Fruit fly (Drosophila melanogaster) whole organism, embryonic: ENCODE data around the gene fkh.

Source experiments
- Blimp-1 ChIP-seq: fragments of 200-800 bp; sonication (Bioruptor generic); optimal IDR thresholded peaks from 3 replicates; lab custom pipeline; 2018; ENCODE audit warnings: missing biosample characterization, missing genetic modification characterization, mild to moderate bottlenecking, moderate library complexity, missing genetic modification reagents
- BtbVII ChIP-seq: fragments of 200-800 bp; sonication (Bioruptor generic); optimal IDR thresholded peaks from 3 replicates; lab custom pipeline; 2017; ENCODE audit warnings: missing biosample characterization, mild to moderate bottlenecking, missing genetic modification characterization
- CG10209 ChIP-seq: fragments of 200-800 bp; sonication (Bioruptor generic); optimal IDR thresholded peaks from 3 replicates; lab custom pipeline; 2017; ENCODE audit warnings: missing biosample characterization, mild to moderate bottlenecking, missing genetic modification characterization, missing genetic modification reagents
- CG11504 ChIP-seq: fragments of 200-800 bp; sonication (Bioruptor generic); optimal IDR thresholded peaks from 3 replicates; lab custom pipeline; 2019; ENCODE audit warnings: missing biosample characterization, mild to moderate bottlenecking, missing genetic modification characterization, moderate library complexity
- CG13424 ChIP-seq: fragments of 200-800 bp; sonication (Bioruptor generic); optimal IDR thresholded peaks from 2 replicates; lab custom pipeline; 2019; ENCODE audit warnings: missing biosample characterization, mild to moderate bottlenecking, missing genetic modification characterization, moderate library complexity
- CG14860 ChIP-seq: fragments of 200-800 bp; sonication (Bioruptor generic); IDR thresholded peaks from 3 replicates; pipeline ENCODE4 v1.3.6; 2022; ENCODE audit warnings: missing biosample characterization, missing genetic modification characterization; ENCODE audit not compliant: partially characterized antibody
- CG15011 ChIP-seq: fragments of 200-800 bp; sonication (Bioruptor generic); optimal IDR thresholded peaks from 3 replicates; lab custom pipeline; 2018; ENCODE audit warnings: missing biosample characterization, mild to moderate bottlenecking, missing genetic modification characterization
- CG15696 ChIP-seq: fragments of 200-800 bp; sonication (Bioruptor generic); optimal IDR thresholded peaks from 2 replicates; lab custom pipeline; 2019; ENCODE audit warnings: missing biosample characterization, mild to moderate bottlenecking, missing genetic modification characterization, moderate library complexity
- CG17385 ChIP-seq: fragments of 200-800 bp; sonication (Bioruptor generic); optimal IDR thresholded peaks from 3 replicates; lab custom pipeline; 2018; ENCODE audit warnings: missing biosample characterization, mild to moderate bottlenecking, missing genetic modification characterization
- CG17568 ChIP-seq: fragments of 200-800 bp; sonication (Bioruptor generic); optimal IDR thresholded peaks from 2 replicates; lab custom pipeline; 2018; ENCODE audit warnings: missing biosample characterization, mild to moderate bottlenecking, missing genetic modification characterization, moderate library complexity
- CG2678 ChIP-seq: fragments of 200-800 bp; sonication (Bioruptor generic); optimal IDR thresholded peaks from 3 replicates; lab custom pipeline; 2019; ENCODE audit warnings: missing biosample characterization, mild to moderate bottlenecking, missing genetic modification characterization, moderate library complexity
- CG6175 ChIP-seq: fragments of 200-800 bp; sonication (Bioruptor generic); IDR thresholded peaks from 3 replicates; pipeline ENCODE4 v1.3.6; 2022; ENCODE audit warnings: missing biosample characterization, missing genetic modification characterization
- CG6813 ChIP-seq: fragments of 200-800 bp; sonication (Bioruptor generic); optimal IDR thresholded peaks from 2 replicates; lab custom pipeline; 2017; ENCODE audit warnings: missing biosample characterization, missing genetic modification characterization, mild to moderate bottlenecking, moderate library complexity, missing genetic modification reagents
- CG7745 ChIP-seq: fragments of 200-800 bp; sonication (Bioruptor generic); optimal IDR thresholded peaks from 2 replicates; lab custom pipeline; 2018; ENCODE audit warnings: missing biosample characterization, mild to moderate bottlenecking, missing genetic modification characterization, moderate library complexity
- CG8290 ChIP-seq, 3 experiments: fragments of 200-800 bp; sonication (Bioruptor generic); optimal IDR thresholded peaks; 2 replicates each; lab custom pipeline; 2016 to 2019; ENCODE audit warnings: missing biosample characterization in 3 of 3, missing genetic modification characterization in 3 of 3, mild to moderate bottlenecking in 2 of 3, moderate library complexity in 1 of 3
- CG8924 ChIP-seq: fragments of 200-800 bp; optimal IDR thresholded peaks from 3 replicates; lab custom pipeline; 2019; ENCODE audit warnings: missing biosample characterization, mild to moderate bottlenecking, missing genetic modification characterization, moderate library complexity
- CG9797 ChIP-seq: fragments of 200-800 bp; sonication (Bioruptor generic); optimal IDR thresholded peaks from 3 replicates; lab custom pipeline; 2018; ENCODE audit warnings: missing biosample characterization, mild to moderate bottlenecking, missing genetic modification characterization
- D ChIP-seq, 2 experiments: fragments of 200-800 bp in 1 of 2; fragments of >200 bp in 1 of 2; sonication (Bioruptor generic) in 1 of 2; optimal IDR thresholded peaks; 2 replicates in 1 of 2; 3 replicates in 1 of 2; lab custom pipeline; 2017; ENCODE audit warnings: mild to moderate bottlenecking in 1 of 2, missing biosample characterization in 1 of 2, missing genetic modification characterization in 1 of 2, missing genetic modification reagents in 1 of 2
- Dip3 ChIP-seq: fragments of 200-800 bp; sonication (Bioruptor generic); optimal IDR thresholded peaks from 3 replicates; lab custom pipeline; 2016; ENCODE audit warnings: missing biosample characterization, missing genetic modification characterization
- Doc2 ChIP-seq: fragments of 200-800 bp; sonication (Bioruptor generic); IDR thresholded peaks from 2 replicates; pipeline ENCODE4 v1.3.6; 2022; ENCODE audit warnings: missing biosample characterization, missing genetic modification characterization
- Kr ChIP-seq: fragments of 200-800 bp; sonication (Bioruptor generic); optimal IDR thresholded peaks from 2 replicates; lab custom pipeline; 2017; ENCODE audit warnings: missing biosample characterization, mild to moderate bottlenecking, missing genetic modification characterization
- Lim3 ChIP-seq: fragments of 200-800 bp; sonication (Bioruptor generic); IDR thresholded peaks from 2 replicates; pipeline ENCODE4 v1.3.6; 2022; ENCODE audit warnings: missing biosample characterization, missing genetic modification characterization
- MBD-R2 ChIP-seq: fragments of 200-800 bp; sonication (Bioruptor generic); IDR thresholded peaks from 2 replicates; pipeline ENCODE4 v1.3.6; 2022; ENCODE audit warnings: missing biosample characterization, missing genetic modification characterization
- Med ChIP-seq: fragments of 200-800 bp; sonication (Bioruptor generic); peaks from one replicate; lab custom pipeline; 2016; ENCODE audit warnings: missing biosample characterization, missing genetic modification characterization, mild to moderate bottlenecking, inconsistent platforms, moderate library complexity
- Myb ChIP-seq: fragments of 200-800 bp; sonication (Bioruptor generic); optimal IDR thresholded peaks from 2 replicates; lab custom pipeline; 2016; ENCODE audit warnings: missing biosample characterization, missing genetic modification characterization
- Nf-YA ChIP-seq: fragments of 200-800 bp; sonication (Bioruptor generic); IDR thresholded peaks from 2 replicates; pipeline ENCODE4 v1.3.6; 2022; ENCODE audit warnings: missing biosample characterization, missing genetic modification characterization
- Oli ChIP-seq: fragments of 200-800 bp; sonication (Bioruptor generic); optimal IDR thresholded peaks from 2 replicates; lab custom pipeline; 2018; ENCODE audit warnings: missing biosample characterization, mild to moderate bottlenecking, missing genetic modification characterization, moderate library complexity
- PHDP ChIP-seq: fragments of 200-800 bp; sonication (Bioruptor generic); optimal IDR thresholded peaks from 3 replicates; lab custom pipeline; 2018; ENCODE audit warnings: missing biosample characterization, mild to moderate bottlenecking, missing genetic modification characterization, moderate library complexity
- Sox100B ChIP-seq: fragments of 200-800 bp; sonication (Bioruptor generic); optimal IDR thresholded peaks from 3 replicates; lab custom pipeline; 2018; ENCODE audit warnings: missing biosample characterization, mild to moderate bottlenecking, missing genetic modification characterization
- Usf ChIP-seq: fragments of 200-800 bp; sonication (Bioruptor generic); optimal IDR thresholded peaks from 2 replicates; lab custom pipeline; 2017; ENCODE audit warnings: missing genotype, missing biosample characterization, missing genetic modification characterization
- YL-1 ChIP-seq: fragments of 200-800 bp; sonication (Bioruptor generic); optimal IDR thresholded peaks from 3 replicates; lab custom pipeline; 2017; ENCODE audit warnings: missing biosample characterization, mild to moderate bottlenecking, missing genetic modification characterization
- ci ChIP-seq: fragments of 200-800 bp; sonication (Bioruptor generic); IDR thresholded peaks from 3 replicates; pipeline ENCODE4 v1.3.6; 2022; ENCODE audit warnings: missing biosample characterization, missing genetic modification characterization
- eyg ChIP-seq: fragments of 200-800 bp; sonication (Bioruptor generic); optimal IDR thresholded peaks from 3 replicates; lab custom pipeline; 2016; ENCODE audit warnings: missing biosample characterization, missing genetic modification characterization
- ftz-f1 ChIP-seq: fragments of 200-800 bp; sonication (Bioruptor generic); optimal IDR thresholded peaks from 2 replicates; lab custom pipeline; 2016; ENCODE audit warnings: missing biosample characterization, missing genetic modification characterization
- gem ChIP-seq: fragments of 200-800 bp; sonication (Bioruptor generic); optimal IDR thresholded peaks from 2 replicates; lab custom pipeline; 2019; ENCODE audit warnings: missing biosample characterization, mild to moderate bottlenecking, missing genetic modification characterization, moderate library complexity
- ken ChIP-seq: fragments of 200-800 bp; sonication (Bioruptor generic); IDR thresholded peaks from 3 replicates; pipeline ENCODE4 v1.3.6; 2022; ENCODE audit warnings: missing biosample characterization, missing genetic modification characterization
- klu ChIP-seq: fragments of 200-800 bp; sonication (Bioruptor generic); IDR thresholded peaks from 2 replicates; pipeline ENCODE4 v1.3.6; 2022; ENCODE audit warnings: missing biosample characterization, missing genetic modification characterization
- kni ChIP-seq: fragments of 200-800 bp; sonication (Bioruptor generic); optimal IDR thresholded peaks from 3 replicates; lab custom pipeline; 2017; ENCODE audit warnings: mild to moderate bottlenecking, missing biosample characterization, missing genetic modification reagents, missing genetic modification characterization
- lola ChIP-seq, 3 experiments: fragments of >200 bp in 2 of 3; fragments of 200-800 bp in 1 of 3; sonication (Bioruptor generic) in 1 of 3; optimal IDR thresholded peaks; 2 replicates each; lab custom pipeline; 2017 to 2019; ENCODE audit warnings: missing biosample characterization in 3 of 3, missing genetic modification characterization in 3 of 3, mild to moderate bottlenecking in 1 of 3, moderate library complexity in 1 of 3
- nau ChIP-seq: fragments of 200-800 bp; sonication (Bioruptor generic); optimal IDR thresholded peaks from 3 replicates; lab custom pipeline; 2017; ENCODE audit warnings: missing biosample characterization, mild to moderate bottlenecking, missing genetic modification characterization, missing genetic modification reagents
- org-1 ChIP-seq: fragments of 200-800 bp; sonication (Bioruptor generic); optimal IDR thresholded peaks from 2 replicates; lab custom pipeline; 2017; ENCODE audit warnings: missing biosample characterization, missing genetic modification characterization
- sens ChIP-seq: fragments of 200-800 bp; sonication (Bioruptor generic); peaks from one replicate; lab custom pipeline; 2016; ENCODE audit warnings: missing biosample characterization, missing genetic modification characterization
- so ChIP-seq: fragments of 200-800 bp; sonication (Bioruptor generic); IDR thresholded peaks from 3 replicates; pipeline ENCODE4 v1.3.6; 2022; ENCODE audit warnings: missing biosample characterization, missing genetic modification characterization
- stwl ChIP-seq: fragments of 200-800 bp; sonication (Bioruptor generic); optimal IDR thresholded peaks from 3 replicates; lab custom pipeline; 2018; ENCODE audit warnings: missing biosample characterization, mild to moderate bottlenecking, missing genetic modification characterization, moderate library complexity
- tll ChIP-seq, 2 experiments: fragments of 200-800 bp in 1 of 2; fragments of >200 bp in 1 of 2; sonication (Bioruptor generic) in 1 of 2; optimal IDR thresholded peaks; 2 replicates each; lab custom pipeline; 2017 to 2019; ENCODE audit warnings: missing biosample characterization in 2 of 2, missing genetic modification characterization in 2 of 2, mild to moderate bottlenecking in 1 of 2, moderate library complexity in 1 of 2
- tna ChIP-seq: fragments of 200-800 bp; sonication (Bioruptor generic); IDR thresholded peaks from 2 replicates; pipeline ENCODE4 v1.3.6; 2022; ENCODE audit warnings: missing biosample characterization, missing genetic modification characterization; ENCODE audit not compliant: partially characterized antibody
- unpg ChIP-seq: fragments of 200-800 bp; sonication (Bioruptor generic); optimal IDR thresholded peaks from 3 replicates; lab custom pipeline; 2018; ENCODE audit warnings: missing biosample characterization, mild to moderate bottlenecking, missing genetic modification characterization, moderate library complexity
- zfh1 ChIP-seq: fragments of 200-800 bp; sonication (Bioruptor generic); IDR thresholded peaks from 3 replicates; pipeline ENCODE4 v1.3.6; 2022; ENCODE audit warnings: missing biosample characterization, missing genetic modification characterization

fkh gene

DNA sequence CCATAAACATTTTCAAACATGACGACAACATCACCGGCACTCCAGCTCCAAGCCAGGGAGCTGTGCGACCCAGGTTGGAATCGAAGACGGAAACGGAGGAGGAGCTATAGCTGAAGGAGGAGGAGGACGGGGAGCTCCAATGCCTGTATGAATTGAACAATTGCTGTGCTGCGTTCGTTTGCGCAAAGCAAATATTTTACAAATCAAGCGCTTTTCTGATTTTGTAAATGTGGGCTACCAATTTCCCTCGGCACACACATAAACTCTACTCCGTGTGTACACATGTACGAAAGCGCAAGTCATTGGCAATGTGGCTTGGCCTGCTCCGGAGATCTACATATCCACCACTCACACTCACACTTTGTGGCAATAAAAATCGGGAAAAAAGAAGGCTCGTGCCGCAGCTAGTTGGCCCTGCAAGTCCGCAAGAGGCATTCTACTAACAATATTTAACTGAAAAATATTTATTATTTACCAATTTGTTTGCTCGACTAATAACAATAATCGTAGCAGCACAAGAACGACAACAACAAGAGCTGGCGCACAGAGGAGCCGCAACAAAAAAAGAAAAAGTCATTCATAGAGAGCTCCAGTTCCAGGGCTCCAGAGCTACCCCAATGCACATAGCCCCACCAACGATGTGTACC is 15.4 kb downstream of the fkh start:
- peak in 1 of 2 experiments; percentile 55 for TF ChIP-seq tll (GFP tag; optimal IDR thresholded peaks at IDR 0.05; lab: Kevin White, UChicago)
- TF ChIP-seq lola (GFP tag; optimal IDR thresholded peaks at IDR 0.05; lab: Kevin White, UChicago), result no peak
- no peak for TF ChIP-seq Nf-YA (GFP tag; lab: Robert Waterston, UW)
- 0 out of 3 replicates have a peak, but pooled peaks have one; percentile 41 for TF ChIP-seq ci (GFP tag; lab: Robert Waterston, UW)
- no peak for TF ChIP-seq Oli (tag; lab: Kevin White, UChicago)
- TF ChIP-seq CG9797, result no peak
- TF ChIP-seq CG10209 (GFP tag; lab: Kevin White, UChicago), result peak; percentile 14
- TF ChIP-seq Lim3 (GFP tag; lab: Robert Waterston, UW), result no peak
- TF ChIP-seq CG8924 (tag; lab: Kevin White, UChicago), result no peak
- TF ChIP-seq CG13424, result no peak
- peak; percentile 12 for TF ChIP-seq CG15696 (tag; lab: Kevin White, UChicago)
- TF ChIP-seq gem (tag; lab: Kevin White, UChicago), result peak; percentile 17
- no peak for TF ChIP-seq Dip3 (GFP tag; lab: Kevin White, UChicago)
- no peak for TF ChIP-seq CG8290 (GFP tag; optimal IDR thresholded peaks at IDR 0.05; lab: Kevin White, UChicago)
- no peak for TF ChIP-seq CG8290 (tag; optimal IDR thresholded peaks at IDR 0.05; lab: Kevin White, UChicago)
- TF ChIP-seq CG15011 (GFP tag; lab: Kevin White, UChicago), result peak; percentile 1
- no peak for TF ChIP-seq D (optimal IDR thresholded peaks at IDR 0.05; lab: Kevin White, UChicago)
- TF ChIP-seq D (GFP tag; optimal IDR thresholded peaks at IDR 0.05; lab: Kevin White, UChicago), result peak; percentile 8
- TF ChIP-seq Med (GFP tag; lab: Kevin White, UChicago), result no peak
- TF ChIP-seq CG17385 (GFP tag; lab: Kevin White, UChicago), result no peak
- peak; percentile 10 for TF ChIP-seq BtbVII
- no peak for TF ChIP-seq kni (GFP tag; lab: Kevin White, UChicago)
- TF ChIP-seq unpg (GFP tag; lab: Kevin White, UChicago), result peak; percentile 21
- TF ChIP-seq org-1 (GFP tag; lab: Kevin White, UChicago), result peak; percentile 1
- peak; percentile 27 for TF ChIP-seq CG2678 (tag; lab: Kevin White, UChicago)
- TF ChIP-seq Sox100B (GFP tag; lab: Kevin White, UChicago), result peak; percentile 8
- TF ChIP-seq eyg (GFP tag; lab: Kevin White, UChicago), result no peak
- no peak for TF ChIP-seq MBD-R2 (GFP tag; lab: Robert Waterston, UW)
- peak; percentile 7 for TF ChIP-seq CG11504 (tag; lab: Kevin White, UChicago)
- TF ChIP-seq Usf (GFP tag; lab: Kevin White, UChicago), result no peak
- no peak for TF ChIP-seq Doc2 (GFP tag; lab: Robert Waterston, UW)
- no peak for TF ChIP-seq CG14860
- no peak for TF ChIP-seq CG17568
- peak; percentile 22 for TF ChIP-seq CG6813 (GFP tag; lab: Kevin White, UChicago)
- peak; percentile 14 for TF ChIP-seq PHDP
- TF ChIP-seq Myb, result no peak
- 0 out of 3 replicates have a peak, but pooled peaks have one; percentile 28 for TF ChIP-seq zfh1 (GFP tag; lab: Robert Waterston, UW)
- peak; percentile 75 for TF ChIP-seq sens (GFP tag; lab: Kevin White, UChicago)
- TF ChIP-seq Blimp-1 (GFP tag; lab: Kevin White, UChicago), result no peak
- TF ChIP-seq stwl (tag; lab: Kevin White, UChicago), result no peak
- TF ChIP-seq CG6175 (GFP tag; lab: Robert Waterston, UW), result no peak
- no peak for TF ChIP-seq YL-1 (GFP tag; lab: Kevin White, UChicago)
- TF ChIP-seq nau, result peak; percentile 10
- TF ChIP-seq ftz-f1 (GFP tag; lab: Kevin White, UChicago), result no peak
- no peak for TF ChIP-seq CG7745 (tag; lab: Kevin White, UChicago)
- TF ChIP-seq klu (GFP tag; lab: Robert Waterston, UW), result no peak
- peak; percentile 44 for TF ChIP-seq Kr (GFP tag; lab: Kevin White, UChicago)
- TF ChIP-seq ken, result no peak
- TF ChIP-seq tna (GFP tag; lab: Robert Waterston, UW), result no peak
- TF ChIP-seq so, result no peak
